Fruit fly (Drosophila melanogaster) ovary, adult (tissue): ENCODE measurements around the gene Nle.

Experiments used
- CG17801 ChIP-seq: fragments of 200-800 bp; optimal IDR thresholded peaks from 2 replicates; lab custom pipeline; 2019; ENCODE audit warnings: missing biosample characterization, mild to moderate bottlenecking, missing genetic modification characterization, moderate library complexity; ENCODE audit not compliant: partially characterized antibody

Gene Nle

DNA sequence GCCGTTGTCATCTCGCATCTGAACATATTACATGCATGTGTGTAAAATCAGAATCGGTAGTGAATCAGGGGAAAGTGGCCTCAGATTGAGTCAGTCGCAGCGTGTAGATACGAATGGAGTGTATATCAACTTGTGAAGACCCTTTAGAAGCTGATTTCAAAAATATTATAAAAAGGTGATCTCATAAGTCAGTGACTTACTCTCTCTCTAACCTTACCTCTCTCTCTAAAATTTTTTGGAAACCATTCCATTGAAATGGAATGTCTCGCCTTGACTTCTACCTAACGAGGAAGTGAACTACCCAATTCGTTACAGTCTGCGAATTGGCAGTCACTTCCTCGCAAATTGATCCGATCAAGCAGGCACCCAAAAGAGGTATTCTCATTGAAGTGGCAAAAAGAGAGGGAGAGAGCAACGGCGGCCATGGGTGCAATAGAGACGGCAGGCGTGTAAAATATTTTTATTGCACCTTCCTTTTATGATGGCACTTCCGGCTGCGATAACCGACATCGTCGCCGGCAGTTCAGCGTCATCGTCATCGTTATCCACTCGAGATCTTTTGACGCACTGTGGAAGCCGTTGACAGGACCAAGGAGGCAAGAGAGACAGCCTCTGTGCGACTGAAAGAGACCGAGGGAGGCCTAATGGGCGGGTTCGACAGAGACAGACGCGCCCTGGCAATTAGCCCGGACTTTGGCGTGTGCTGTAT, 49.9 kb downstream of the Nle start:
- no peak for TF ChIP-seq CG17801 (GFP tag; lab: Kevin White, UChicago)
